Fruit fly (Drosophila melanogaster): ENCODE data around the gene CG9500.

The CG9500 gene

DNA sequence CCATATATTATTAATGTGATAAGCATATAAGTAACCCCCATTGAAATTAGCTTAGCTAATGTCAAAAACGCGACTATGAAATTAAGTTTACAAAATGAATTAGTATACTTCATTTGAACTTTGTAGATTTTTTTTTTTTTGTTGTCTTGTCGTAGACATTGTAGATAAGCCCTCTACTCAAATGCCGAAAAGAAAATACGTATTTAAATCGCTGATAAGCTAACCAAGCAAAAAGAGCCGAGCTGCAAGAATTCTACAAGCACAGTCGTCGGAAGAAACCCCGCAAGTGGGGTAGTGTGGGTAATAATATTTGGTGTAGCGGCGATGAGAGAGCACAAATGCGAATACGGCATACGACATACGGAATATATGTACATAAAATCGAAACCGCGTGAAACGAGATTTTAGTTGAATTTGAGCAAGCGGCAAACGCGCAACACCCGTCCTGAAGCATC is 9.4 kb upstream of the CG9500 start, which contains the start of gene Nepl4:
TSS of gene Nepl4 (plus strand) at position 405 of the 455 bp plus-strand sequence.
- TF ChIP-seq Rel (GFP tag; optimal IDR thresholded peaks at IDR 0.05) (no peak), Rel (tag; optimal IDR thresholded peaks at IDR 0.05) (peak; percentile 65), brk (GFP tag; optimal IDR thresholded peaks at IDR 0.05) (no peak), fru (GFP tag; optimal IDR thresholded peaks at IDR 0.05) (no peak)

DNA sequence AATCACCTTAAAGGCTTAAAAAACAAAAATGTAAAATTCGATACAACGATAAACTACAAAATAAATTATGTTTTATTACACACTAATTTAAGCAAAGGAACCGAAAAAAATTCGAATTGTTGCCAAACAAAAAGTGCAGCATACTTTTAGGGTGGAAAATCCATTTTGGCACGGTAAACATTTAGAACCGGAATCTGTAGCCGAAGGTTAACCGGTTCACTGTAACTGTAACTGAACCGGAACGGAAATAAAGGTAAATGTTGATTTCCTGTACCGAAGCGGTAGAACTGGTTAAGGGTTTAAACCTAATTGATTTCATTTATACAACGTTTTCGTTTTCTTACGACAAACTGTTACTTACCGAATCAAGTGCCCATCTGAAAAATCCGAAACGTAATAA is 8.8 kb upstream of the CG9500 start:
- no peak for TF ChIP-seq rgr (GFP tag; optimal IDR thresholded peaks at IDR 0.05)
- TF ChIP-seq sage (GFP tag; optimal IDR thresholded peaks at IDR 0.05) = no peak
- TF ChIP-seq Vsx2 (GFP tag; optimal IDR thresholded peaks at IDR 0.05; ENCODE audit: partially characterized antibody) = no peak
- no peak for TF ChIP-seq OdsH (GFP tag; optimal IDR thresholded peaks at IDR 0.05)
- no peak for TF ChIP-seq tai (GFP tag; optimal IDR thresholded peaks at IDR 0.05)
- TF ChIP-seq woc (GFP tag; optimal IDR thresholded peaks at IDR 0.05) = no peak
- TF ChIP-seq Dif (GFP tag; optimal IDR thresholded peaks at IDR 0.05; ENCODE audit: partially characterized antibody) = no peak
- TF ChIP-seq CG32264 (GFP tag; optimal IDR thresholded peaks at IDR 0.05) = no peak
- TF ChIP-seq sv (GFP tag; optimal IDR thresholded peaks at IDR 0.05) = no peak
- no peak for TF ChIP-seq usp (GFP tag; optimal IDR thresholded peaks at IDR 0.05)

dm6 chr2L:6360059-6360458 is 1.9 kb upstream of the CG9500 start:
- no peak for TF ChIP-seq rgr (GFP tag; optimal IDR thresholded peaks at IDR 0.05)
- TF ChIP-seq GATAd (GFP tag; optimal IDR thresholded peaks at IDR 0.05) = no peak
- TF ChIP-seq sv (GFP tag; optimal IDR thresholded peaks at IDR 0.05) = no peak
- no peak for TF ChIP-seq tai (GFP tag; optimal IDR thresholded peaks at IDR 0.05)
- no peak for TF ChIP-seq dl (GFP tag; optimal IDR thresholded peaks at IDR 0.05; ENCODE audit: insufficient read depth in 1 of 2, partially characterized antibody in 2 of 2)
- TF ChIP-seq Myc (optimal IDR thresholded peaks at IDR 0.05) = no peak
- TF ChIP-seq fru (GFP tag; optimal IDR thresholded peaks at IDR 0.05) = no peak
- no peak for TF ChIP-seq CG32264 (GFP tag; optimal IDR thresholded peaks at IDR 0.05)
- TF ChIP-seq ey (GFP tag; optimal IDR thresholded peaks at IDR 0.05) = no peak
- TF ChIP-seq CrebA (GFP tag; optimal IDR thresholded peaks at IDR 0.05; ENCODE audit: borderline replicate concordance) = no peak
- TF ChIP-seq brk (GFP tag; optimal IDR thresholded peaks at IDR 0.05) = no peak

- TF ChIP-seq Myc (optimal IDR thresholded peaks at IDR 0.05) = peak; percentile 68
- no peak for TF ChIP-seq dl (GFP tag; optimal IDR thresholded peaks at IDR 0.05; ENCODE audit: insufficient read depth in 1 of 2, partially characterized antibody in 2 of 2)
- TF ChIP-seq foxo (GFP tag; optimal IDR thresholded peaks at IDR 0.05) = peak in 1 of 2 experiments; percentile 3
Observed at dm6 chr2L:6356686-6357362, 1.3 kb downstream of the CG9500 start.

DNA sequence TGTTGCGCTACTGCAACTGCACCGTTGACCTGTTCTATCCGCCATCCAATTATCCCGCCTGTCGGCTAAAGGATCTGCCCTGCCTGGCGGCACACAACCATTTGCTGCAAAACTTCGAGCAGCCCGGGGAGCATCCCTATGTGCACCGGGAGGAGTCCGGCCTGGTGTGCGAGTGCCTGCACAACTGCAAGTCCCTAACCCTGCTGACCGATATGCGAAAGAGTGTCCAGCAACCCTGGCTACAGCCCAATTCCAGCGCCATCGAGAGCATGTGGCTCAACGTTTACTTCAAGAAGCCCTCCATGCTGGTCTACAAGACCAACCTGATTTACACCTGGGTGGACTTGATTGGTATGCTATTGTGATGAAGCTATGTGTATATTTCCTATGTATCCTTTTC is 2.0 kb downstream of the CG9500 start:
- TF ChIP-seq Sp1 (GFP tag; optimal IDR thresholded peaks at IDR 0.05) = no peak
- no peak for TF ChIP-seq Hr83 (GFP tag; optimal IDR thresholded peaks at IDR 0.05; ENCODE audit: poor library complexity, severe bottlenecking)
- no peak for TF ChIP-seq pan (optimal IDR thresholded peaks at IDR 0.05)
- TF ChIP-seq sv (GFP tag; optimal IDR thresholded peaks at IDR 0.05) = no peak
- TF ChIP-seq HLH106 (tag; optimal IDR thresholded peaks at IDR 0.05) = no peak
- TF ChIP-seq dsf (GFP tag; optimal IDR thresholded peaks at IDR 0.05; ENCODE audit: borderline replicate concordance) = no peak
- TF ChIP-seq Jra (GFP tag; optimal IDR thresholded peaks at IDR 0.05) = no peak
- no peak for TF ChIP-seq woc (GFP tag; optimal IDR thresholded peaks at IDR 0.05)
- no peak for TF ChIP-seq Hr78 (GFP tag; optimal IDR thresholded peaks at IDR 0.05)
- TF ChIP-seq OdsH (GFP tag; optimal IDR thresholded peaks at IDR 0.05) = no peak
- TF ChIP-seq Myc (optimal IDR thresholded peaks at IDR 0.05) = no peak
- no peak for TF ChIP-seq usp (GFP tag; optimal IDR thresholded peaks at IDR 0.05)
- TF ChIP-seq tai (GFP tag; optimal IDR thresholded peaks at IDR 0.05) = no peak
- TF ChIP-seq ey (GFP tag; optimal IDR thresholded peaks at IDR 0.05) = no peak
- no peak for TF ChIP-seq jim (GFP tag; optimal IDR thresholded peaks at IDR 0.05)
- TF ChIP-seq Hnf4 (GFP tag; optimal IDR thresholded peaks at IDR 0.05) = no peak

dm6 chr2L:6354656-6355055 is 3.5 kb downstream of the CG9500 start, which contains the start of gene ppk14:
Gene ppk14, plus strand, starts transcription at chr2L:6354956.
- no peak for TF ChIP-seq Rel (GFP tag; optimal IDR thresholded peaks at IDR 0.05)
- TF ChIP-seq Rel (tag; optimal IDR thresholded peaks at IDR 0.05) = no peak
- TF ChIP-seq foxo (GFP tag; optimal IDR thresholded peaks at IDR 0.05) = no peak
- no peak for TF ChIP-seq CrebA (GFP tag; optimal IDR thresholded peaks at IDR 0.05; ENCODE audit: borderline replicate concordance)
- TF ChIP-seq Myc (optimal IDR thresholded peaks at IDR 0.05) = no peak
- TF ChIP-seq CG9705 (GFP tag; optimal IDR thresholded peaks at IDR 0.05) = no peak
- TF ChIP-seq OdsH (GFP tag; optimal IDR thresholded peaks at IDR 0.05) = no peak
- TF ChIP-seq Hr83 (GFP tag; optimal IDR thresholded peaks at IDR 0.05; ENCODE audit: poor library complexity, severe bottlenecking) = no peak
- TF ChIP-seq dl (GFP tag; optimal IDR thresholded peaks at IDR 0.05; ENCODE audit: insufficient read depth in 1 of 2, partially characterized antibody in 2 of 2) = no peak
- no peak for TF ChIP-seq Hnf4 (GFP tag; optimal IDR thresholded peaks at IDR 0.05)
- TF ChIP-seq jim (GFP tag; optimal IDR thresholded peaks at IDR 0.05) = no peak
